Worm (Caenorhabditis elegans): ENCODE data around the gene abu-1.

Gene abu-1

DNA sequence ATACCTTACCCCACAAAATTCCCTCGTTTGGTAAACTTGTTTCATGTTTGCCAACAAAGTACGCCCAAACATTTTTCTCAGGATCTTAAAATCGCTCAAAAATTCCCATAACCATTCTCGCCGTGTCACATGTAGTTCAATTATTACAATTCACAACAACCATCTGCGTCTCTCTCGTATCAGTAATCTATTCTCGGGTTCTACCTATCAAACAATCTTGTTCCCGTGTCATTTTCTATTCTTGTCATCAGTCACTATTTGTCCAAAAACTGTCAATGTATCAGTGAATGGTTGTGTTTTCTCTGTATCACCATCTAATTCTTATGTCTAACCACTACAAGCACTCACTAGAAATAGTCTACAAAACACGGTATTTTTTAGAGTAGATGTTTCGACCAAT, 10.4 kb downstream of the abu-1 start (continued):
- TF ChIP-seq zfp-3 (GFP tag; conservative IDR thresholded peaks at IDR 0.05) = 0 out of 2 replicates have a peak, but pooled peaks have one; percentile 29
- TF ChIP-seq dve-1 (tag; optimal IDR thresholded peaks at IDR 0.05; ENCODE audit: insufficient read depth) = peak; percentile 89
- TF ChIP-seq lin-39 (tag; optimal IDR thresholded peaks at IDR 0.05) = no peak
- TF ChIP-seq nhr-237 (tag; optimal IDR thresholded peaks at IDR 0.05) = no peak
- TF ChIP-seq nhr-48 (tag; optimal IDR thresholded peaks at IDR 0.05) = peak; percentile 67
- TF ChIP-seq arid-1 (GFP tag; conservative IDR thresholded peaks at IDR 0.05) = no peak
- no peak for TF ChIP-seq daf-19 (GFP tag; conservative IDR thresholded peaks at IDR 0.05)
- no peak for TF ChIP-seq mes-2 (tag; optimal IDR thresholded peaks at IDR 0.05; ENCODE audit: poor library complexity, severe bottlenecking)
- no peak for TF ChIP-seq jun-1 (tag; optimal IDR thresholded peaks at IDR 0.05)
- TF ChIP-seq daf-12 (tag; optimal IDR thresholded peaks at IDR 0.05) = no peak
- TF ChIP-seq mdl-1 (tag; optimal IDR thresholded peaks at IDR 0.05) = peak in 1 of 2 experiments; percentile 66
- TF ChIP-seq cey-2 (tag; optimal IDR thresholded peaks at IDR 0.05; ENCODE audit: borderline replicate concordance, insufficient read depth) = peak; percentile 59
- TF ChIP-seq unc-62 (GFP tag; optimal IDR thresholded peaks at IDR 0.05 in 1 of 2) = peak in 1 of 2 experiments; percentile 42
- no peak for TF ChIP-seq unc-62 (tag; optimal IDR thresholded peaks at IDR 0.05)
- TF ChIP-seq T20F7.1 (GFP tag; optimal IDR thresholded peaks at IDR 0.05) = peak; percentile 56
- no peak for TF ChIP-seq rbr-2 (tag; optimal IDR thresholded peaks at IDR 0.05)
- no peak for TF ChIP-seq lsy-2 (tag; optimal IDR thresholded peaks at IDR 0.05)
- 0 out of 2 replicates have a peak, but pooled peaks have one; percentile 33 for TF ChIP-seq php-3 (GFP tag; IDR thresholded peaks at IDR 0.05)

DNA sequence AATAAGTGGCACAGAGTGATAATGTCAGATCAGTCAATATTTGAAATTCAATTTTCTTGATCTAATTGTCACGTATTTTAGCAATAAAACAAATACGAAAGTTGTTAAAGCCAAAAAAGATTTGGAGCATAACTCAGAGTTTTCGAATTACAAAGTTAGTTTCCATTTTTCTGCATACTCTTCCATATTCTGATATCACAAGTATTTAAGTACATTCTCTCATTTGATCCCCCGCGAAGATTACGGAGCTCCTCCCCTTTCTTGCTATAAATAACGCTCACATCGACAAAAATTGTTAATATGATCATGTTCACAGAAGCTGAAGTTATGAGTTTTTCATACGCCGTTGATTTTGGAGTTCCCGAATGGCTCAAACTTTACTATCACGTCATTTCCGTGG, 13.4 kb downstream of the abu-1 start, which contains the start of gene sri-20:
TSS of gene sri-20 (plus strand) at position 301 of the 400 bp plus-strand sequence.
- TF ChIP-seq zip-11 (GFP tag; IDR thresholded peaks at IDR 0.05) (no peak), spr-3 (GFP tag; optimal IDR thresholded peaks at IDR 0.05) (no peak), snpc-4 (tag; optimal IDR thresholded peaks at IDR 0.05) (no peak), nhr-76 (tag; optimal IDR thresholded peaks at IDR 0.05) (no peak), nhr-10 (tag; optimal IDR thresholded peaks at IDR 0.05) (no peak), mes-2 (tag; optimal IDR thresholded peaks at IDR 0.05; ENCODE audit: poor library complexity, severe bottlenecking) (no peak), fos-1 (tag; optimal IDR thresholded peaks at IDR 0.05) (no peak), hlh-11 (tag; optimal IDR thresholded peaks at IDR 0.05) (no peak), ceh-44 (GFP tag; IDR thresholded peaks at IDR 0.05) (no peak), vab-7 (GFP tag; IDR thresholded peaks at IDR 0.05) (no peak), hmg-1.1 (GFP tag; IDR thresholded peaks at IDR 0.05) (no peak), nhr-77 (tag; optimal IDR thresholded peaks at IDR 0.05) (no peak), nhr-48 (tag; optimal IDR thresholded peaks at IDR 0.05) (no peak), ztf-11 (tag; optimal IDR thresholded peaks at IDR 0.05) (no peak), ama-1 (optimal IDR thresholded peaks at IDR 0.05) (no peak), ceh-82 (tag; optimal IDR thresholded peaks at IDR 0.05) (no peak), nhr-25 (tag; optimal IDR thresholded peaks at IDR 0.05; ENCODE audit: borderline replicate concordance, insufficient read depth) (no peak), snpc-1.2 (GFP tag; IDR thresholded peaks at IDR 0.05) (no peak), T20F7.1 (GFP tag; optimal IDR thresholded peaks at IDR 0.05) (no peak)

DNA sequence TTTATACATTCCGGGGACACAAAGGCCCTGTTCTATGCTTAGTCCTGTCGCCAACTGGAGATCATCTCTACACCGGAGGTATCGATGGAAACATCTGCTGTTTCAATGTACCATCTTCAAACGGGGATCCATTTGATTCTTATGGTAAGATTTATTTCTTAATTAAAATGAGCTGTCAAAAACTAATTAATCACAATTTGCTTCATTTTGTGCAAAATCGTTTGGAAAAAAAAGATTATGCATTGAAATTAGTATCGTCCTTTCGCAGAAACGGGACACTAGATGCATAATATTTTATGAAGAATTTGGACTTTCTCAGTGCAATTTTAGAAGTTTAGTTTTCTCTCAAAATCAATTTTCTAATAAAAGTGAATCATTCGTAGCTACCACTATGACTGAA, 17.8 kb downstream of the abu-1 start:
- peak in 1 of 2 experiments; percentile 93 for TF ChIP-seq unc-62 (GFP tag; optimal IDR thresholded peaks at IDR 0.05 in 1 of 2)
- no peak for TF ChIP-seq unc-62 (tag; optimal IDR thresholded peaks at IDR 0.05)
- no peak for TF ChIP-seq spr-1 (tag; optimal IDR thresholded peaks at IDR 0.05)
- no peak for TF ChIP-seq nhr-42 (GFP tag; IDR thresholded peaks at IDR 0.05)

DNA sequence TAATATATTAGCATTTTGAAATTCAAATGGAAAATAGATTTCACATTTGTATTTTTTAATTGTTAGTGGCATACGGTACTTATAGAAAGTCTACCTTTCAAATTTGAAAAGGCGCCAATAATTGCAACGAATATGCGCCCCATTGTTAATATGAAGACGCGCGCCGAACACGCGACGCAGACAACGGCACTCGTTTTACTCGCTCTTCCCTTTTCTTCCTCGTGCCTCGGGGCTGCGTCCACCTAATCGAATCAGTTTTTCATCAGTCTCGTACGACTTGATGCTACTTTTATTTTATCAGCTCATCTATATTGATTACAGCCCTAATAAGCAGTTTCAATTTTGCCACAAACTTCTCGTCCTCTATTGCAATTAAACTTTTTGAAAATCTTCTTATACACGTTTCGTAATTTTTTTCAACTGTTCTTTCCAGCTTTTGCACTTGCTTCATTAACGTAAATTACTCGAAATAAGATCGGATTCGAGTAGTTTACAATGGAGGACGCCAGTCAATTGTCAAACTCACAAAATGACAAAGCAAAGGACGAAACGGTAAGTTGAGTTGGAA, 19.7 kb downstream of the abu-1 start, which contains the start of gene cash-1:
TSS of gene cash-1 (plus strand) at position 432 of the 568 bp plus-strand sequence.
- no peak for TF ChIP-seq ceh-28 (tag; optimal IDR thresholded peaks at IDR 0.05)
- peak; percentile 13 for TF ChIP-seq ztf-7 (tag; optimal IDR thresholded peaks at IDR 0.05)
- peak in 1 of 2 experiments; percentile 72 for TF ChIP-seq lsy-2 (tag; optimal IDR thresholded peaks at IDR 0.05)
- peak in 1 of 2 experiments; percentile 61 for TF ChIP-seq unc-62 (GFP tag; optimal IDR thresholded peaks at IDR 0.05 in 1 of 2)
- TF ChIP-seq unc-62 (tag; optimal IDR thresholded peaks at IDR 0.05) = no peak
- TF ChIP-seq daf-16 (GFP tag; optimal IDR thresholded peaks at IDR 0.05) = no peak
- TF ChIP-seq daf-16 (tag; optimal IDR thresholded peaks at IDR 0.05) = peak; percentile 42
- TF ChIP-seq T20F7.1 (GFP tag; optimal IDR thresholded peaks at IDR 0.05) = peak; percentile 1
- no peak for TF ChIP-seq jun-1 (tag; optimal IDR thresholded peaks at IDR 0.05)
- no peak for TF ChIP-seq ceh-32 (tag; optimal IDR thresholded peaks at IDR 0.05; ENCODE audit: poor library complexity)
- no peak for TF ChIP-seq mdt-29 (GFP tag; IDR thresholded peaks at IDR 0.05)
- TF ChIP-seq lin-38 (GFP tag; IDR thresholded peaks at IDR 0.05) = peak; percentile 89
- TF ChIP-seq ztf-11 (tag; optimal IDR thresholded peaks at IDR 0.05) = no peak
- TF ChIP-seq dmd-6 (GFP tag; IDR thresholded peaks at IDR 0.05) = peak; percentile 56
- TF ChIP-seq set-16 (GFP tag; IDR thresholded peaks at IDR 0.05) = no peak
- TF ChIP-seq lin-15B (tag; optimal IDR thresholded peaks at IDR 0.05) = no peak
- no peak for TF ChIP-seq ceh-44 (GFP tag; IDR thresholded peaks at IDR 0.05)

Measured in whole organism, L4 larva.